Worm (Caenorhabditis elegans) whole organism, midembryonic: ENCODE results near the gene F10C2.3.

Source experiments
- T22C8.4 ChIP-seq: fragments of 200-800 bp; sonication (Bioruptor generic); IDR thresholded peaks from 2 replicates; pipeline ENCODE4 v1.3.6; 2022; ENCODE audit warnings: missing genetic modification characterization, missing compliant biosample characterization
- cog-1 ChIP-seq: sonication (generic microtip); optimal IDR thresholded peaks from 2 replicates; lab custom pipeline; 2016; ENCODE audit warnings: missing genetic modification characterization, missing compliant biosample characterization
- flt-1 ChIP-seq: fragments of 200-800 bp; sonication (Bioruptor generic); IDR thresholded peaks from 2 replicates; pipeline ENCODE4 v1.3.6; 2022; ENCODE audit warnings: missing genetic modification characterization, missing compliant biosample characterization
- klf-2 ChIP-seq: fragments of 200-800 bp; sonication (Bioruptor generic); conservative IDR thresholded peaks from 2 replicates; pipeline ENCODE4 v1.3.6; 2022; ENCODE audit warnings: missing genetic modification reagents, missing genetic modification characterization, missing compliant biosample characterization
- med-1 ChIP-seq: sonication (generic microtip); optimal IDR thresholded peaks from 2 replicates; lab custom pipeline; 2017; ENCODE audit warnings: missing genetic modification characterization, mild to moderate bottlenecking, missing compliant biosample characterization, antibody characterized with exemption, missing genetic modification reagents; ENCODE audit not compliant: insufficient read depth
- ref-1 ChIP-seq: fragments of 200-800 bp; sonication (Bioruptor generic); conservative IDR thresholded peaks from 2 replicates; pipeline ENCODE4 v1.3.6; 2022; ENCODE audit warnings: missing genetic modification reagents, missing genetic modification characterization, missing compliant biosample characterization
- tab-1 ChIP-seq: fragments of 200-800 bp; sonication (Bioruptor generic); IDR thresholded peaks from 2 replicates; pipeline ENCODE4 v1.3.6; 2022; ENCODE audit warnings: missing genetic modification characterization, missing compliant biosample characterization
- ztf-23 ChIP-seq: fragments of 200-800 bp; sonication (Bioruptor generic); IDR thresholded peaks from 2 replicates; pipeline ENCODE4 v1.3.6; 2022; ENCODE audit warnings: missing genetic modification reagents, missing genetic modification characterization, missing compliant biosample characterization
- ztf-29 ChIP-seq: fragments of 200-800 bp; sonication (Bioruptor generic); IDR thresholded peaks from 2 replicates; pipeline ENCODE4 v1.3.6; 2022; ENCODE audit warnings: missing genetic modification reagents, missing genetic modification characterization, missing compliant biosample characterization

Gene F10C2.3

ce11 chrV:12011686-12012085, 8.4 kb upstream of the F10C2.3 start:
- TF ChIP-seq ztf-23 (GFP tag; lab: Robert Waterston, UW) (no peak), flt-1 (GFP tag; lab: Robert Waterston, UW) (no peak), med-1 (GFP tag; lab: Kevin White, UChicago) (no peak), ztf-29 (GFP tag; lab: Robert Waterston, UW) (no peak), T22C8.4 (no peak)

DNA sequence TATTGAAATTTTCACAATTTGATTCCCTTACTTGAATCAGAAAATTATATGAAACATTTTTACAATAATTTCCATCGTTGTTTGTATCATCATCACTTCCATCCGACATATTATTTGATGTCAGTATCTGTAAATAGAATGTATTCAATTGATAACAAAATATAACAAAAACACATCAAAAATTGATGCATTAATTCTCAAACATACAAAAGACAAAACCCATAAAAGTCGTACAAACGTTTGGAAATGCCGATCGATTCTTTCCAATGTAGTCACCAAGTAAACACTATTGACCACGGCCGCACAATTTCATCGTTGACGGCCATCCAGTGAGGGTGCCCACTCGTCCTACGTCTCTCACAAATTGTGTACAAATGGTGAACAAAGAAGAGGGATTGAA, 6.8 kb upstream of the F10C2.3 start, which contains the start of gene add-2:
Gene add-2 (minus strand): TSS at position 109 of the 400 bp plus-strand sequence.
- TF ChIP-seq cog-1 (tag; lab: Kevin White, UChicago) (no peak), ref-1 (GFP tag; lab: Robert Waterston, UW) (no peak), flt-1 (GFP tag; lab: Robert Waterston, UW) (no peak), med-1 (GFP tag; lab: Kevin White, UChicago) (no peak), klf-2 (no peak), ztf-23 (GFP tag; lab: Robert Waterston, UW) (no peak), T22C8.4 (no peak)

ce11 chrV:12020940-12021339, 814 bp downstream of the F10C2.3 start:
- no peak for TF ChIP-seq flt-1 (GFP tag; lab: Robert Waterston, UW)
- TF ChIP-seq klf-2: no peak
- TF ChIP-seq T22C8.4: no peak
- no peak for TF ChIP-seq ztf-29 (GFP tag; lab: Robert Waterston, UW)
- TF ChIP-seq ref-1 (GFP tag; lab: Robert Waterston, UW): no peak
- TF ChIP-seq ztf-23 (GFP tag; lab: Robert Waterston, UW): no peak
- TF ChIP-seq tab-1 (GFP tag; lab: Robert Waterston, UW): no peak
- no peak for TF ChIP-seq med-1 (GFP tag; lab: Kevin White, UChicago)
- no peak for TF ChIP-seq cog-1 (tag; lab: Kevin White, UChicago)

DNA sequence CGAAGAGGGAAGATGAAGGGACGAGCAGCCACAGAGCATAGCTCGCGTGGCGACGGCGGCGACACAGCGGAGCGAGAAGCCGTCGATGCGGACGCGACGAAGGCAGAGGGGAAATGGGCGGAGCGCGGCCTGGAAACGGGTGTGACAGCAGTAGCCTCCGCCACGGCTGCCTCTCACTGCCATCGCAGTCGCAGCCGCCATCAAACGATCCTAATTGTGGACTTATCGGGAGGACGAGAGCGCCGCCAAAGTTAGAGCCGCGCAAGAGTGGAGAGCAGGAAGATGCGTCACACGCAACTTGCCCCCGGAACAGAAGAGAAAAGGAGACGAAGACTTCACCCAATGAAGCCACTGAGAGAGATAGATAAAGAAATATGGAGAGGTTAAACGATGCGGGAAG, 4.1 kb downstream of the F10C2.3 start:
- peak; percentile 30; the same call in 1 of the 2 replicates for TF ChIP-seq tab-1 (GFP tag; lab: Robert Waterston, UW)
- TF ChIP-seq med-1 (GFP tag; lab: Kevin White, UChicago): no peak

- TF ChIP-seq ref-1 (GFP tag; lab: Robert Waterston, UW): no peak
- TF ChIP-seq ztf-29 (GFP tag; lab: Robert Waterston, UW): no peak
- no peak for TF ChIP-seq cog-1 (tag; lab: Kevin White, UChicago)
- no peak for TF ChIP-seq tab-1 (GFP tag; lab: Robert Waterston, UW)
- no peak for TF ChIP-seq T22C8.4
- no peak for TF ChIP-seq ztf-23 (GFP tag; lab: Robert Waterston, UW)
- no peak for TF ChIP-seq klf-2
- no peak for TF ChIP-seq med-1 (GFP tag; lab: Kevin White, UChicago)
- no peak for TF ChIP-seq flt-1 (GFP tag; lab: Robert Waterston, UW)
These were observed 5.6 kb downstream of the F10C2.3 start for ce11 chrV:12025683-12026082.

DNA sequence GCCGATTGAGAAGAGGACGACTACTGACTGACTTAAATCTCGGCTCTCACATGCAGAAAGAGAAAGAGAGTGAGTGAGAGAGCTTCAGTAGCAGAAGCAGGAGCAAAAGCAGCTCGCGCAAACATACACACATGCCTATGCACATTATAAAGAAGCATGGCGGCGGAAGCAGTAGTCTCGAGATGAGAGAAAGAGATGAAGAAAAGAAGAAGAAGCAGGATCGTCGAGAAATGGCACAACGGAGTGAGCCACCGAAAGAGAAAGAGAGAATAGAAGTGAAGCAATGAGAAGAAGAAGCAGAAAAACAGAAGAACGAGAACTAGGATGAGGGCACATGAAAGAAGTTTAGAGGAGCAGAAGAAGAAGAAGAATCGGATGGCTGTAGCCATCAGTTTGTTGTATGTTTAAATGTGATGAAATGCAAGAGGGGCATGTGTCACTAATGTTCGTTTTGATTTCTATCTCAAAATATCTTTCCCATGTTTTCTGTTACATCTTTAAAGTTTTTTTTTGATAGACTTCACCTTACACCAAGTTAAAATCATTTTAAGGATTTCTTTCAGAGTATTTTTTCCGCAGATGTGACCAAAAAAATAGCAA, 6.9 kb downstream of the F10C2.3 start:
- TF ChIP-seq T22C8.4 (no peak), ztf-29 (GFP tag; lab: Robert Waterston, UW) (no peak), tab-1 (GFP tag; lab: Robert Waterston, UW) (no peak), klf-2 (no peak), ref-1 (GFP tag; lab: Robert Waterston, UW) (no peak), flt-1 (GFP tag; lab: Robert Waterston, UW) (no peak), med-1 (GFP tag; lab: Kevin White, UChicago) (no peak), cog-1 (tag; lab: Kevin White, UChicago) (no peak), ztf-23 (GFP tag; lab: Robert Waterston, UW) (no peak)

DNA sequence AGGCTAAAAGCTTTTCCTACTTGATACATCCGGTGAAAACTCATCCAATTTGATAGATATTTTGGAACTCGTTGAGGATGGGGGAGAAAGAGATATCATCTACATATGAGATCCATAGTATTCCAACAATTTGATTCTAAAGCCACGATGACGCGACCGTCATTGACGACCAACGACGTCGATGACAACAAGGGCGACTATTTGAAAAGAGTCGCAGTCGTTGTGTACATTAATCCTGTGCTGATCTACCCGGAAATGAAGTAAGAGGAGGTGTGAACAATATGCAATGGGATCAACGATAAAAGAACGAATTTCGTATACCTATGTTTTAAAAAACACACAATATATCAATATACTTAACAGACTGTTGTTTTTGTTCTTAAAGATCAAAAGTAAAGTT, 8.0 kb downstream of the F10C2.3 start:
- TF ChIP-seq klf-2: no peak
- TF ChIP-seq med-1 (GFP tag; lab: Kevin White, UChicago): no peak
- no peak for TF ChIP-seq ztf-29 (GFP tag; lab: Robert Waterston, UW)
- TF ChIP-seq cog-1 (tag; lab: Kevin White, UChicago): no peak
- TF ChIP-seq flt-1 (GFP tag; lab: Robert Waterston, UW): no peak
- no peak for TF ChIP-seq tab-1 (GFP tag; lab: Robert Waterston, UW)
- no peak for TF ChIP-seq ref-1 (GFP tag; lab: Robert Waterston, UW)
- no peak for TF ChIP-seq T22C8.4
- TF ChIP-seq ztf-23 (GFP tag; lab: Robert Waterston, UW): no peak

DNA sequence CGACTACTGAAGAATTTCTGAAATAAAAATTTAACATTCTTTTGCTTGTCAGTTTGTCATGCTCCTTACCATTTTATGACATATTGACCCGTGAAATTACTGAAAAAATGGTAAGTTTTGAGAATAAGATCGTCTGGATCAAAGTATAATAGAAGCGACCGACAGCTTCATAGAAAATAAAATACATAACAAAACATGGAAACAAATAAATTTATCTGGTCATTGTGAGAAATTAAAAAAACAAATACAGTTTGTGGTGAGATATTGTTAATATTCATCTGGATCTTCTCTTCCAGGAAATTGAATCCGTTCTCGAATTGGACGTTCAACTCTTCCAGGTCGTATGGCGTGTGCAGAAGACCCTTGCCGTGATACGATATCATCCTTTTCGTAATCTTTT, 11.9 kb downstream of the F10C2.3 start, which contains the start of gene pkc-1:
Gene pkc-1 (minus strand): TSS at position 101 of the 400 bp plus-strand sequence.
- no peak for TF ChIP-seq klf-2
- no peak for TF ChIP-seq ztf-23 (GFP tag; lab: Robert Waterston, UW)
- no peak for TF ChIP-seq tab-1 (GFP tag; lab: Robert Waterston, UW)
- no peak for TF ChIP-seq cog-1 (tag; lab: Kevin White, UChicago)
- no peak for TF ChIP-seq flt-1 (GFP tag; lab: Robert Waterston, UW)
- TF ChIP-seq ztf-29 (GFP tag; lab: Robert Waterston, UW): no peak
- TF ChIP-seq med-1 (GFP tag; lab: Kevin White, UChicago): no peak
- TF ChIP-seq ref-1 (GFP tag; lab: Robert Waterston, UW): no peak

DNA sequence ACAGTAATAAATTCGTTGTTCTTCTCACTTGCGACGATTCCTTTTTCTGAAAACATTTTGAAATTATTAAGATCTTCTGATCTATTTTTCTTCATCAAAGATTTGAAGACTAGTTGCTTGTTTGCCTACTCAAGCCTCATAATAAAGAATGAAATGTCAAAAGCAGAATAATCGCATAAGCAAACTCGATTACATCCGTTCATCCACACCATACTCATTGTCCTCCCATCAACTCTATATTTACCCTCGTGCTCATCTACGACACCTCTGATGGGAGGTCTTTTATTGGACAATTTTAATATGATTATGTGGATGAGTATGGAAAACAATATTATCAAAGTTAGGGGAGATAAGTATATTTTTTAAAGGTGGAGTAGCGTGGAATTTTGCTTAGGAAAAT, 13.7 kb downstream of the F10C2.3 start:
- no peak for TF ChIP-seq ztf-29 (GFP tag; lab: Robert Waterston, UW)
- no peak for TF ChIP-seq cog-1 (tag; lab: Kevin White, UChicago)
- no peak for TF ChIP-seq T22C8.4
- TF ChIP-seq klf-2: no peak
- TF ChIP-seq tab-1 (GFP tag; lab: Robert Waterston, UW): no peak
- TF ChIP-seq ztf-23 (GFP tag; lab: Robert Waterston, UW): no peak
- no peak for TF ChIP-seq med-1 (GFP tag; lab: Kevin White, UChicago)
- TF ChIP-seq ref-1 (GFP tag; lab: Robert Waterston, UW): no peak
- no peak for TF ChIP-seq flt-1 (GFP tag; lab: Robert Waterston, UW)
